Worm (Caenorhabditis elegans): Measurements from ENCODE around the gene K09B11.5.

- TF ChIP-seq klf-2 (GFP tag; conservative IDR thresholded peaks at IDR 0.05) (no peak), flt-1 (GFP tag; IDR thresholded peaks at IDR 0.05) (no peak), tab-1 (GFP tag; IDR thresholded peaks at IDR 0.05) (no peak), med-1 (GFP tag; optimal IDR thresholded peaks at IDR 0.05; ENCODE audit: insufficient read depth) (no peak), ref-1 (GFP tag; conservative IDR thresholded peaks at IDR 0.05) (no peak), cog-1 (tag; optimal IDR thresholded peaks at IDR 0.05) (no peak), ztf-23 (GFP tag; IDR thresholded peaks at IDR 0.05) (no peak)
Measured at ce11 chrIV:13396375-13396774, 37.4 kb downstream of the K09B11.5 start.

Measured in whole organism, midembryonic.